Fruit fly (Drosophila melanogaster): ENCODE results near the gene GstD3.

The GstD3 gene

dm6 chr3R:12329827-12330226, 43.0 kb upstream of the GstD3 start (continued):
- no peak for TF ChIP-seq CG4404 (GFP tag; IDR thresholded peaks at IDR 0.05)

dm6 chr3R:12341374-12341773, 31.5 kb upstream of the GstD3 start, which contains the start of gene Sgsf:
Gene Sgsf (plus strand): TSS chr3R:12341674.
- TF ChIP-seq CG13424 (tag; optimal IDR thresholded peaks at IDR 0.05) (no peak), tll (GFP tag; optimal IDR thresholded peaks at IDR 0.05) (no peak), CG34376 (GFP tag; optimal IDR thresholded peaks at IDR 0.05) (no peak), CrebB (tag; optimal IDR thresholded peaks at IDR 0.05) (no peak), gsb (GFP tag; IDR thresholded peaks at IDR 0.05) (no peak), phol (tag; optimal IDR thresholded peaks at IDR 0.05) (no peak), Nf-YA (GFP tag; IDR thresholded peaks at IDR 0.05) (no peak)

dm6 chr3R:12344914-12345549, 27.8 kb upstream of the GstD3 start:
- peak; percentile 68 for TF ChIP-seq D19A (tag; optimal IDR thresholded peaks at IDR 0.05)
- no peak for TF ChIP-seq CG17568 (GFP tag; optimal IDR thresholded peaks at IDR 0.05)
- no peak for TF ChIP-seq CG16779 (GFP tag; IDR thresholded peaks at IDR 0.05)
- no peak for TF ChIP-seq CG10979 (tag; optimal IDR thresholded peaks at IDR 0.05)
- no peak for TF ChIP-seq pros (GFP tag; optimal IDR thresholded peaks at IDR 0.05)
- no peak for TF ChIP-seq CG2678 (tag; optimal IDR thresholded peaks at IDR 0.05)
- TF ChIP-seq CG34376 (GFP tag; optimal IDR thresholded peaks at IDR 0.05), result no peak
- TF ChIP-seq ATbp (GFP tag; optimal IDR thresholded peaks at IDR 0.05), result no peak
- no peak for TF ChIP-seq sim (GFP tag; IDR thresholded peaks at IDR 0.05)
- no peak for TF ChIP-seq tx (GFP tag; optimal IDR thresholded peaks at IDR 0.05)
- TF ChIP-seq Deaf1 (tag; optimal IDR thresholded peaks at IDR 0.05), result no peak
- TF ChIP-seq CG17612 (GFP tag; IDR thresholded peaks at IDR 0.05), result peak; percentile 89
- no peak for TF ChIP-seq ems (GFP tag; optimal IDR thresholded peaks at IDR 0.05)
- TF ChIP-seq CG3407 (GFP tag; optimal IDR thresholded peaks at IDR 0.05), result no peak
- TF ChIP-seq CG11247 (GFP tag; IDR thresholded peaks at IDR 0.05), result no peak
- TF ChIP-seq sqz (GFP tag; optimal IDR thresholded peaks at IDR 0.05), result peak; percentile 12
- peak; percentile 17 for TF ChIP-seq gem (tag; optimal IDR thresholded peaks at IDR 0.05)
- TF ChIP-seq CG8290 (GFP tag; optimal IDR thresholded peaks at IDR 0.05), result peak; percentile 94
- TF ChIP-seq CG8290 (tag; optimal IDR thresholded peaks at IDR 0.05), result peak in 1 of 2 experiments; percentile 81
- TF ChIP-seq CG5245 (GFP tag; optimal IDR thresholded peaks at IDR 0.05), result no peak
- no peak for TF ChIP-seq ase (GFP tag; IDR thresholded peaks at IDR 0.05)
- no peak for TF ChIP-seq Fer3 (tag; optimal IDR thresholded peaks at IDR 0.05)
- TF ChIP-seq Pdp1 (GFP tag; optimal IDR thresholded peaks at IDR 0.05), result no peak

dm6 chr3R:12345989-12346388, 26.9 kb upstream of the GstD3 start:
- TF ChIP-seq danr (GFP tag; IDR thresholded peaks at IDR 0.05) (no peak), p53 (GFP tag; optimal IDR thresholded peaks at IDR 0.05) (no peak), CG6254 (GFP tag; optimal IDR thresholded peaks at IDR 0.05) (no peak), bsh (GFP tag; optimal IDR thresholded peaks at IDR 0.05) (peak in 1 of 2 experiments; percentile 31), D (optimal IDR thresholded peaks at IDR 0.05) (no peak), D (GFP tag; optimal IDR thresholded peaks at IDR 0.05) (peak; percentile 26), CG13894 (tag; optimal IDR thresholded peaks at IDR 0.05) (no peak), dmrt11E (tag; optimal IDR thresholded peaks at IDR 0.05) (peak; percentile 10), Mrtf (GFP tag; IDR thresholded peaks at IDR 0.05) (no peak), zen (tag; optimal IDR thresholded peaks at IDR 0.05) (no peak), CG17829 (tag; optimal IDR thresholded peaks at IDR 0.05) (peak; percentile 33), CG4282 (GFP tag; optimal IDR thresholded peaks at IDR 0.05) (no peak), CG31441 (GFP tag; IDR thresholded peaks at IDR 0.05) (peak; percentile 62; the same call in 1 of the 2 replicates), CG8089 (GFP tag; optimal IDR thresholded peaks at IDR 0.05) (no peak), Hsf (GFP tag; optimal IDR thresholded peaks at IDR 0.05) (no peak), CG6689 (GFP tag; IDR thresholded peaks at IDR 0.05) (peak; percentile 48; the same call in 1 of the 2 replicates), Nf-YC (tag; optimal IDR thresholded peaks at IDR 0.05) (no peak), Hr51 (GFP tag; optimal IDR thresholded peaks at IDR 0.05) (peak in 1 of 2 experiments; percentile 20)
